Worm (Caenorhabditis elegans) whole organism, early embryonic: ENCODE measurements around the gene M01F1.4.

ENCODE experiments used
- B0310.2 ChIP-seq: sonication (generic microtip); optimal IDR thresholded peaks from 2 replicates; lab custom pipeline; 2016; ENCODE audit warnings: mild to moderate bottlenecking, missing genetic modification characterization, missing compliant biosample characterization
- F13C5.2 ChIP-seq: sonication (generic microtip); optimal IDR thresholded peaks from 2 replicates; lab custom pipeline; 2017; ENCODE audit warnings: mild to moderate bottlenecking, missing genetic modification characterization, inconsistent platforms, missing compliant biosample characterization
- aly-1 ChIP-seq: sonication (generic microtip); optimal IDR thresholded peaks from 2 replicates; lab custom pipeline; 2016; ENCODE audit warnings: missing genetic modification characterization, missing compliant biosample characterization
- ama-1 ChIP-seq: fragments of 150-350 bp; optimal IDR thresholded peaks from 2 replicates; lab custom pipeline; 2014
- ceh-13 ChIP-seq: fragments of 200-800 bp; sonication (Bioruptor generic); optimal IDR thresholded peaks from 2 replicates; lab custom pipeline; 2018; ENCODE audit warnings: mild to moderate bottlenecking, missing genetic modification characterization, missing compliant biosample characterization
- ceh-36 ChIP-seq: sonication (generic microtip); optimal IDR thresholded peaks from 2 replicates; lab custom pipeline; 2016; ENCODE audit warnings: missing genetic modification characterization, inconsistent platforms, missing compliant biosample characterization
- ets-7 ChIP-seq: sonication (generic microtip); optimal IDR thresholded peaks from 2 replicates; lab custom pipeline; 2016; ENCODE audit warnings: missing genotype, missing genetic modification characterization, missing compliant biosample characterization
- flt-1 ChIP-seq: fragments of 200-800 bp; sonication (Bioruptor generic); IDR thresholded peaks from 2 replicates; pipeline ENCODE4 v1.3.6; 2022; ENCODE audit warnings: missing genetic modification characterization, missing compliant biosample characterization
- hmbx-1 ChIP-seq: sonication (generic microtip); optimal IDR thresholded peaks from 2 replicates; lab custom pipeline; 2016; ENCODE audit warnings: mild to moderate bottlenecking, missing genetic modification characterization, missing compliant biosample characterization
- hmg-4 ChIP-seq: fragments of 200-800 bp; sonication (Bioruptor generic); optimal IDR thresholded peaks from 2 replicates; lab custom pipeline; 2018; ENCODE audit warnings: mild to moderate bottlenecking, missing genetic modification characterization, missing compliant biosample characterization
- hnd-1 ChIP-seq: sonication (generic microtip); optimal IDR thresholded peaks from 2 replicates; lab custom pipeline; 2016; ENCODE audit warnings: missing genetic modification characterization, missing compliant biosample characterization
- pes-1 ChIP-seq: fragments of 200-800 bp; sonication (Bioruptor generic); IDR thresholded peaks from 2 replicates; pipeline ENCODE4 v1.3.6; 2022; ENCODE audit warnings: missing genetic modification reagents, missing genetic modification characterization, missing compliant biosample characterization
- scrt-1 ChIP-seq: fragments of 200-800 bp; sonication (Bioruptor generic); IDR thresholded peaks from 2 replicates; pipeline ENCODE4 v1.3.6; 2022; ENCODE audit warnings: missing genetic modification characterization, missing compliant biosample characterization
- sea-1 ChIP-seq: fragments of 200-800 bp; sonication (Bioruptor generic); conservative IDR thresholded peaks from 2 replicates; pipeline ENCODE4 v1.3.6; 2022; ENCODE audit warnings: missing genetic modification characterization, missing compliant biosample characterization
- tbx-11 ChIP-seq: fragments of 200-800 bp; sonication (Bioruptor generic); IDR thresholded peaks from 2 replicates; pipeline ENCODE4 v1.3.6; 2022; ENCODE audit warnings: missing genetic modification characterization, missing compliant biosample characterization
- tbx-37 ChIP-seq: fragments of 200-800 bp; sonication (Bioruptor generic); conservative IDR thresholded peaks from 2 replicates; pipeline ENCODE4 v1.3.6; 2022; ENCODE audit warnings: missing genetic modification reagents, missing genetic modification characterization, missing compliant biosample characterization
- tra-4 ChIP-seq: sonication (generic microtip); optimal IDR thresholded peaks from 2 replicates; lab custom pipeline; 2017; ENCODE audit warnings: missing genetic modification characterization, missing compliant biosample characterization

M01F1.4 gene

DNA sequence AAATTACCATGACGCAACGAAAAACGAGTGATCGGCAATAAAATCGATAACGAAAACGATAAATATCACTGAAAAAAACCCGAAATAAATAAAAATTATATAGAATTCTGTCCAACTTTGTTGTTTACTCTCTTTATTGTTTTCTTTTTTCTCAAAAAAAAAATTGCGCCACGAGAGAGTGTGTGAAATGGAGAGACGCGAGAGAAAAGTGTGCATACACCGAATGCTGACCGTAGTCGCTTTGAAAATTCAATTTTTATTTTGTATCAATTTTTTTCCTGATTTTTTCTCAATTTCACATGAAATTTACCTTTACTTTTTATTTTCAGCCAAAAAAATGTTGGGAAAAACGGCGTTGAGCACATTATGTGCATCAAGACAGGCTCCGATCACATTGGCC is at the start of gene M01F1.4, which contains the start of gene mrpl-35:
Gene M01F1.4 (minus strand): TSS at position 126 of the 400 bp plus-strand sequence.
Gene mrpl-35 (plus strand): TSS at position 330 of the 400 bp plus-strand sequence.
- no peak for TF ChIP-seq tbx-11 (GFP tag; lab: Robert Waterston, UW)

DNA sequence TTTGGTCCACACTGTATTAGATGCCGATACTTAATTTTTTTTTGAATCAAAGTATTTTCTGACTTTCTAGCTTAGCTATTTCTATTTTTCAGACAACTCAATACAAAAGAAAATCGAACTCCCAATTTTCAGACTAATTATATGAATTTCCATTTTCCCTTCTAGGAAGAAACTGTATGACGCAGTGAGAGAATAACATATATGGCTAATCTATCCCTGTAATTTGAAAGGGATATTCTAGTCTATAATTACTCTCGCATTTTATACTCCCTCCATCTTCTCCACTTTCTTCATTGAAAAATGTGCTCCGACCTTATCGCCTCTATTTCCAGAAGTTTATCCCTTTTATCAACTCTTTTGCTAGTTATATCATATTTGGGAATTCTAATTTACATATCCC is 43.5 kb upstream of the M01F1.4 start, which contains the start of gene C54C6.4:
Gene C54C6.4 (plus strand): TSS at position 301 of the 400 bp plus-strand sequence.
- no peak for TF ChIP-seq F13C5.2 (tag; lab: Kevin White, UChicago)
- no peak for TF ChIP-seq tbx-11 (GFP tag; lab: Robert Waterston, UW)
- TF ChIP-seq pes-1 (GFP tag; lab: Robert Waterston, UW): no peak
- no peak for TF ChIP-seq ama-1
- TF ChIP-seq tbx-37 (GFP tag; lab: Robert Waterston, UW): no peak
- no peak for TF ChIP-seq ets-7 (tag; lab: Kevin White, UChicago)

DNA sequence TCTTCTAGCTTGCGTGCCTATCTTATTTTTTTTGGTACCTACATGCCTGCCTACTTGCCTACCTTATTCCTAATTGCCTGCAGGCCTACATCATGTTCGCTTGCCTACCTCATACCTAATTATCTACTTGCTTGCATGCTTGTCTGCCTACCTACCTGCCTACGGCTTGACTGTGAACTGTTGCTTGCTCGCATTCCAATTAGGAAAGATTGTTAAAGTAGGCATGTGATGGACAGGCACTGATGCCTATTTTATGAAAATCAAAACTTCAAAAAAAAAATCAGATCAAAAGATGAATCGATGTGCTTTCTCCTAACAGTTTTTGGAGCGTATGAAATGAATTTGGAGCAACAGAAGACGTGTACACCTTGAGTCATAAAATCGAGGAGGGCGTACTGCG is 40.5 kb upstream of the M01F1.4 start:
- TF ChIP-seq hnd-1 (no peak), ama-1 (no peak), B0310.2 (no peak), F13C5.2 (tag; lab: Kevin White, UChicago) (no peak), sea-1 (GFP tag; lab: Robert Waterston, UW) (no peak), ceh-13 (GFP tag; lab: Kevin White, UChicago) (no peak), scrt-1 (GFP tag; lab: Robert Waterston, UW) (no peak), aly-1 (tag; lab: Kevin White, UChicago) (no peak), hmg-4 (no peak), flt-1 (no peak), tbx-37 (GFP tag; lab: Robert Waterston, UW) (no peak), ceh-36 (tag; lab: Kevin White, UChicago) (no peak), tbx-11 (GFP tag; lab: Robert Waterston, UW) (no peak), tra-4 (tag; lab: Kevin White, UChicago) (no peak)

DNA sequence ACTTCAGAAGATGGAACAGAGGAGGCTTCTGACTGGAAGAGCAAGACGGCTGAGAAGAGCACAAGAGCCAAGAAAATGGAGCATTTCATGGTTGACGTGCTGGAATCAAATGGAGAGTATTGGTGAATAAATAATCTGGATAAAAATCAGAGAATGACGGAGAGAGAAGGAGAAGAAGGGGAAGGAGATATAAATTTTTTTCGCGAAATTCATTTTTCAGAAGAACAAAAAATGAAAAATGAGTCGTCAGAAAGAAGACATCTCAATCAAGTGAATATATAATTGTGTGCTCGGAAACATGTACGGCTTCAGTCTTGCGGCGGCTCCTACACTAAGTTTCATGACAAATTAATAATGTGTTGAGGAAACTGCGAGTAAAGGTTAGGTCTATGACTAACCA is 39.9 kb upstream of the M01F1.4 start, which contains the start of gene C54C6.5:
Gene C54C6.5 (minus strand): TSS at position 101 of the 400 bp plus-strand sequence.
- TF ChIP-seq ama-1 (no peak), sea-1 (GFP tag; lab: Robert Waterston, UW) (no peak), F13C5.2 (tag; lab: Kevin White, UChicago) (no peak)

DNA sequence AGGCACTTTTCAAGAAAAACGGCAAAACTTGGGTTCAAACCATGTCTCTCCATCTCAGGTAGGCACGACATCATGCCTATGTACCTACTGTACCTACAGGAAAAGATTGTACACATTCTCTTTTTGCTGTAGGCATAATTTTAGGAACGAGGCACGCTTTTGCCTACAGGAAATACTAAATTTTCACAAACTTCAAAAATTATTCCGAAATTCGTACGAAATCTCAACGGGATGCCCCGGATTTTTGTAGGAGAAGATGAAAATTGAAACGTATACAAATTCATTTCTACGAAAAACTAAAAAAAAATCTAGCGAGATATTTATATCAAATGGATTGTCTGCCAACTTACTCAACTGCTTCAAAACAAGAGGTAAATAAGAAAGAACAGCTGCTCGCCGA is 38.2 kb upstream of the M01F1.4 start, which contains the start of gene C54C6.11:
Gene C54C6.11 (plus strand): TSS at position 301 of the 400 bp plus-strand sequence.
- TF ChIP-seq flt-1 (no peak), aly-1 (tag; lab: Kevin White, UChicago) (no peak), scrt-1 (GFP tag; lab: Robert Waterston, UW) (no peak), ama-1 (no peak), sea-1 (GFP tag; lab: Robert Waterston, UW) (no peak), hmbx-1 (tag; lab: Kevin White, UChicago) (no peak), ets-7 (tag; lab: Kevin White, UChicago) (no peak), ceh-13 (GFP tag; lab: Kevin White, UChicago) (no peak), hmg-4 (no peak), tbx-11 (GFP tag; lab: Robert Waterston, UW) (no peak), hnd-1 (no peak), tbx-37 (GFP tag; lab: Robert Waterston, UW) (no peak), pes-1 (GFP tag; lab: Robert Waterston, UW) (no peak), F13C5.2 (tag; lab: Kevin White, UChicago) (no peak), ceh-36 (tag; lab: Kevin White, UChicago) (no peak), B0310.2 (no peak), tra-4 (tag; lab: Kevin White, UChicago) (no peak)

DNA sequence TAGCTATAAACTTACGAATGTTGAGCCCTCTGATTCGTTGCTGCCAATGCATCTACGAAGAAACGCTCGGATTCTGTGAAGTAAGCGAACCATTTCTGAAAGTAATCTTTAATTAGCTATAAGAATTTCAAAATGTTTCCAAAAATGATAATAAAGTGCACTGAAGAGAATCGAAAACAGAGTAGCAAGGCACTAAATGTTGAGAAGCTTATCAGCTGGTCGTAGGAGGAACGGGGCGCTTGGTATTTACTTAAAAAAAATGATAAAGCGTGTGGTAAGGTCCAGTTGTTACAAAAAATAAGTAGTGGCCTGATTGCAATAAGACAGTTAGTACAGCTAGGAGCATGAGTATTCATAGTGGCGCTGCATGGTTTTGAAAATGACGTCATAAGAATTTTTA is 36.5 kb upstream of the M01F1.4 start, which contains the start of gene C54C6.7:
Gene C54C6.7 (minus strand): TSS at position 101 of the 400 bp plus-strand sequence.
- no peak for TF ChIP-seq tra-4 (tag; lab: Kevin White, UChicago)
- TF ChIP-seq hmbx-1 (tag; lab: Kevin White, UChicago): no peak
- TF ChIP-seq ama-1: no peak
- TF ChIP-seq tbx-11 (GFP tag; lab: Robert Waterston, UW): no peak
- no peak for TF ChIP-seq scrt-1 (GFP tag; lab: Robert Waterston, UW)
- no peak for TF ChIP-seq aly-1 (tag; lab: Kevin White, UChicago)
- no peak for TF ChIP-seq sea-1 (GFP tag; lab: Robert Waterston, UW)
- TF ChIP-seq flt-1: no peak
- no peak for TF ChIP-seq hmg-4
- TF ChIP-seq pes-1 (GFP tag; lab: Robert Waterston, UW): no peak
- TF ChIP-seq ets-7 (tag; lab: Kevin White, UChicago): no peak
- TF ChIP-seq hnd-1: no peak
- no peak for TF ChIP-seq B0310.2
- no peak for TF ChIP-seq F13C5.2 (tag; lab: Kevin White, UChicago)
- TF ChIP-seq ceh-36 (tag; lab: Kevin White, UChicago): no peak
- no peak for TF ChIP-seq ceh-13 (GFP tag; lab: Kevin White, UChicago)

DNA sequence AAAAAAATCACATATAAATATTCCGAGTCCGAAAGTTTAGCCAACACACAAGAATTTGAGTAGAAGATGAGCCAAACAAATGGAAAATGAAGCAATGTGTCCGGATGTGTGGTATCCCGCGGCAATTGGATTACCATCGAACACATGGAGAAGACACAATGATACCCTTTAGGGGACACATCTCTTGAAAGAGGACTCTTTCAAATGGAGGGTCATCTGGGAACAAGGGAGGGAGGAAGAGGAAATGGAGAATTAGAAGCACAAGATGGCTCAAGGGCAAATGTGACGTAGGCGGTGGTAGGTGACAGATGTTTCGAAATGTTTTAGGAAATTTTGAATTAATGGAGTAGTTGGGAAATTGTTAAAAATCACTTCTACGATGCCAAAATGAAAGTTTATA is 33.2 kb upstream of the M01F1.4 start:
- no peak for TF ChIP-seq flt-1
- TF ChIP-seq hmg-4: no peak
- no peak for TF ChIP-seq ets-7 (tag; lab: Kevin White, UChicago)
- TF ChIP-seq ceh-13 (GFP tag; lab: Kevin White, UChicago): no peak
- TF ChIP-seq F13C5.2 (tag; lab: Kevin White, UChicago): no peak
- TF ChIP-seq scrt-1 (GFP tag; lab: Robert Waterston, UW): no peak
- no peak for TF ChIP-seq pes-1 (GFP tag; lab: Robert Waterston, UW)

DNA sequence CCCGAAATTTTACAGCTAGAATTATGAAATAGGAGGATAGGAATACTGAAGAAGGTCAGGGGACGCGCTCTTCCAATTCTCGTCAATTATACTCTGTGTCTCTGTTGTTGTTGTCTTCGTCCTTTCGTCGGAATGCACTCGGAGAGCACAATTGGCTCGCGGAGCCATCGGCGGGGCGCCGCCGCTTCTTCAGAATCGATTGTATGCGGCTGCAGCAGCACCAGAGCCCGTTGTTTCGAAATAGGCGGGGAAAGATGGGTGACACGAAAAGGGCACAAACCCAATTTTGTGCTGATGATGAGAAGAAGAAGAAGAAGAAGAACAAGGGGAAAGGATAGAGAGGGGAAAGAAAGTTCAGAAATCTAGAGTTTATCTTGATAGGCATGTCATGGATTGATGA is 32.3 kb upstream of the M01F1.4 start:
- TF ChIP-seq hnd-1: no peak
